Worm (Caenorhabditis elegans) whole organism, young adult: ENCODE measurements around the gene str-47.

Experiments
- ceh-40 ChIP-seq: fragments of 200-800 bp; sonication (Bioruptor generic); IDR thresholded peaks from 2 replicates; pipeline ENCODE4 v1.3.6; 2022; ENCODE audit warnings: missing genetic modification characterization, missing compliant biosample characterization
- gei-17 ChIP-seq: fragments of 200-800 bp; sonication (Bioruptor generic); optimal IDR thresholded peaks from 2 replicates; lab custom pipeline; 2018; ENCODE audit warnings: mild to moderate bottlenecking, missing genetic modification characterization, missing compliant biosample characterization
- lin-26 ChIP-seq: fragments of 200-800 bp; sonication (Bioruptor generic); IDR thresholded peaks from 2 replicates; pipeline ENCODE4 v1.3.6; 2022; ENCODE audit warnings: missing genetic modification reagents, missing genetic modification characterization, missing compliant biosample characterization
- pha-4 ChIP-seq: fragments of 150-350 bp; sonication (generic microtip); optimal IDR thresholded peaks from 2 replicates; lab custom pipeline; 2014; ENCODE audit warnings: missing biosample characterization, missing genetic modification reagents, missing genetic modification characterization
- unc-62 ChIP-seq: fragments of 150-350 bp; optimal IDR thresholded peaks from 2 replicates; lab custom pipeline; 2014; ENCODE audit warnings: missing biosample characterization, missing genetic modification reagents, missing genetic modification characterization
- xnd-1 ChIP-seq: sonication (generic microtip); optimal IDR thresholded peaks from 2 replicates; lab custom pipeline; 2016; ENCODE audit warnings: missing genotype, missing genetic modification reagents, missing genetic modification characterization, missing compliant biosample characterization

ce11 chrV:7622011-7622465 is 23.5 kb upstream of the str-47 start, which contains the start of gene C50E3.12:
- no peak for TF ChIP-seq ceh-40 (GFP tag; lab: Robert Waterston, UW)
- peak; percentile 30 for TF ChIP-seq xnd-1 (tag; lab: Kevin White, UChicago)
- TF ChIP-seq lin-26 (GFP tag; lab: Robert Waterston, UW), result no peak
- no peak for TF ChIP-seq gei-17 (GFP tag; lab: Kevin White, UChicago)
- TF ChIP-seq unc-62 (GFP tag; lab: Kevin White, UChicago), result no peak
- TF ChIP-seq pha-4, result no peak
